Worm (Caenorhabditis elegans): ENCODE results near the gene fbxc-19.
"Not testable (repeated sequence)": the region's sequence is repeated elsewhere in the genome, so short reads cannot be mapped to it uniquely, and the experiment has no call there.

The fbxc-19 gene

DNA sequence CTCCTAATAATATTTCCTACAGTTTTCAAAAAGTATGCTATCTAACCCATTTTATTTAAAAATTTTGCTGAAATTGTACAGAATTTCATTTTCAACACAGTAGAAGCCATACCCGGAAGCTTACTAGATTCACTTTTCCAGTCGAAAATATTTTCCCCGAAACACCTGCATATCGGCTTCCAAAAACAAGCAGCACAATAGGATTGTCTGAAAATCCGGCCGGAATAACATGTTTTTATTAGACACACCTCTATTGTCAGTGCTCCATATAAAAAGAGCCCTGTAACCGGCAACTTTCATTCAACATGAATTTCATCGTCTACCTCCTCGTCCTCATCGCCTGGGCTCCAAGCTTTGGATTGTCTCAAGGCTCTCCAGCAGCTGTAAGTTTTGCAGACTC lies 32.2 kb downstream of the fbxc-19 start, which contains the start of gene C52E2.2:
Gene C52E2.2, plus strand, starts transcription at position 301 of the 400 bp plus-strand sequence.
- TF ChIP-seq duxl-1 (tag; optimal IDR thresholded peaks at IDR 0.05; ENCODE audit: poor library complexity) = no peak
- TF ChIP-seq daf-8 (GFP tag; IDR thresholded peaks at IDR 0.05) = no peak
- no peak for TF ChIP-seq hlh-30 (tag; optimal IDR thresholded peaks at IDR 0.05; ENCODE audit: insufficient read depth)
- TF ChIP-seq lin-1 (GFP tag; IDR thresholded peaks at IDR 0.05) = no peak
- TF ChIP-seq dmd-8 (GFP tag; IDR thresholded peaks at IDR 0.05) = no peak
- TF ChIP-seq ztf-11 (tag; optimal IDR thresholded peaks at IDR 0.05) = no peak
- TF ChIP-seq ces-1 (GFP tag; optimal IDR thresholded peaks at IDR 0.05) = no peak
- TF ChIP-seq vab-7 (GFP tag; IDR thresholded peaks at IDR 0.05) = no peak
- no peak for TF ChIP-seq mep-1 (tag; optimal IDR thresholded peaks at IDR 0.05)
- TF ChIP-seq Y48G9A.11 (GFP tag; IDR thresholded peaks at IDR 0.05) = no peak
- no peak for TF ChIP-seq attf-4 (tag; optimal IDR thresholded peaks at IDR 0.05)
- TF ChIP-seq lin-39 (tag; optimal IDR thresholded peaks at IDR 0.05) = no peak
- TF ChIP-seq Y5F2A.4 (GFP tag; optimal IDR thresholded peaks at IDR 0.05) = no peak
- no peak for TF ChIP-seq spr-1 (tag; optimal IDR thresholded peaks at IDR 0.05)
- TF ChIP-seq F37D6.2 (tag; optimal IDR thresholded peaks at IDR 0.05) = no peak

DNA sequence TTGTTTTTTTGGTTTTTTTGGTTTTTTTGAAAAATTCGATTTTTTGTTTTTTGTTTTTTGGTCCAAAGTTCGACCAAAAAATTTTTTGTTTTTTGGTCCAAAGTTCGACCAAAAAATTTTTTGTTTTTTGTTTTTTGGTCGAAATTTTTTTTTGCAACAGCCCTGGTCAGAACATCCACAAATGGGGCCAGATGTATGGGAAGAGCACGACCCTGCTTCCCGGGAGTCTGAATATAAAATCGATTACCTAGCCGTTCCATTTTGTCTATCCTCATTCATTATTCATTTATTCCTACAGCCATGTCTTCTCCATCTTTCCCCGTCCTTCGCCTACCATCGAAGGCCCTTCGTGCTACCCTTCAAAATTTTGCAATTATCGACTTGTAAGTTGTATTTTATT lies 33.8 kb downstream of the fbxc-19 start, which contains the start of gene fbxb-95:
Gene fbxb-95, plus strand, starts transcription at position 301 of the 400 bp plus-strand sequence.
- TF ChIP-seq Y5F2A.4 (GFP tag; optimal IDR thresholded peaks at IDR 0.05); T26A8.4 (GFP tag; IDR thresholded peaks at IDR 0.05); zip-2 (tag; optimal IDR thresholded peaks at IDR 0.05): not testable (repeated sequence)

DNA sequence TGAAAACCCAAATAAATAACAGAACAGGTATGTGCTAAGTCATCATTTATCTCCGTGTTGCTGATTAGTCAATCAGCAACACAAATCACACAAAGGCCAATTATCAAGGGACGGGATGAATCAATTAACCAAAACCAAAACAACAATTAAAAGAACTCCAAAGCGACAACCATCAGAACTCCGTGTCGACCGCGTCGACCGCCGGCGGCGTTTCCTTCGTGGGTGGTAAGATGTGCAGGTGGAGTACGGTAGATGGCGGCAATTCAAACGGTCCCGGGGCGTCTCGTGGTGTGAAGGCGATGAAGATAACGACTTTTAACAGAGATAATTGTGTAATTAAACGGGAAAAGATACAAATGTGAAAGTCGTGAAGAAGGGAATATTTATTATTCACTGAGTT lies 35.2 kb downstream of the fbxc-19 start:
- TF ChIP-seq set-16 (GFP tag; IDR thresholded peaks at IDR 0.05) (0 out of 2 replicates have a peak, but pooled peaks have one; percentile 12), tra-1 (GFP tag; IDR thresholded peaks at IDR 0.05) (peak; percentile 99)

DNA sequence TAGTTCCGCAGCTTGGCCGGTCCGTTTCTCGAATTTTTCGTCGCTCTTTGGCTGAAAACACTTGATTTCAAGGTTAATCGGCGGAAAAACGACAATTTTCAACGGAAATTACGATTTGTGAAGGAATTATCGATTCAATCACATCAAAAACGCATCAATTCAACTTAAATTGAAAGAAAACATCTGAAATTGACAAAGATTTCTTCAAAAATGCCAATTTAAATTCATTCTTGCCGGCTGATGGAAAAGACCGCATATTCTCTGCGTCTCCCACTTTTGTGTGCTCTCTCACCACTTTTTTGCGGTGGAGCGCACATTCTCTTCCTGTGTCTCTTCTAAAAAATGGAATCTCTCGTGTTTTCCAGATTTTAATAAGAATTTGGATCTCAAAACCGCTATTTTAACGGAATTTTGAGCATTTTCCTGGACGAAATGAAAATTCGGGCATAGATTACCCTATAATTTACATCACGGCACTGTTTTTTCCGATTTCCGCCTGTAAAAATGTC lies 41.1 kb downstream of the fbxc-19 start, which contains the start of gene C16C4.18:
Gene C16C4.18, minus strand, starts transcription at position 51 of the 509 bp plus-strand sequence.
- TF ChIP-seq nhr-41 (GFP tag; IDR thresholded peaks at IDR 0.05); tra-1 (GFP tag; IDR thresholded peaks at IDR 0.05); daf-19 (GFP tag; conservative IDR thresholded peaks at IDR 0.05): not testable (repeated sequence)

DNA sequence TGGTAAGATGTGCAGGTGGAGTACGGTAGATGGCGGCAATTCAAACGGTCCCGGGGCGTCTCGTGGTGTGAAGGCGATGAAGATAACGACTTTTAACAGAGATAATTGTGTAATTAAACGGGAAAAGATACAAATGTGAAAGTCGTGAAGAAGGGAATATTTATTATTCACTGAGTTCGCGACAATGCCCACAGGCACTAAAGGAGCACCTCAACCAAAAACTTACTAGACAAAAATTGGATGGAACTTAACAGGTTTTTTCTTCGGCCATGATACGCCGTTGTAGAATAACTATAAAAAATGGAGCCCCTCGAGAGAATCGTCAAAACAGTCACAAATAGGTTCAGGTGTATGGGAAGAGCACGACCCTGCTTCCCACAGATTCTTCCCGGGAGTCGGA lies 42.1 kb downstream of the fbxc-19 start, which contains the start of gene fbxb-98:
Gene fbxb-98, plus strand, starts transcription at position 301 of the 400 bp plus-strand sequence.
- TF ChIP-seq mxl-2 (GFP tag; conservative IDR thresholded peaks at IDR 0.05); lin-1 (GFP tag; IDR thresholded peaks at IDR 0.05); spr-1 (tag; optimal IDR thresholded peaks at IDR 0.05): not testable (repeated sequence)

DNA sequence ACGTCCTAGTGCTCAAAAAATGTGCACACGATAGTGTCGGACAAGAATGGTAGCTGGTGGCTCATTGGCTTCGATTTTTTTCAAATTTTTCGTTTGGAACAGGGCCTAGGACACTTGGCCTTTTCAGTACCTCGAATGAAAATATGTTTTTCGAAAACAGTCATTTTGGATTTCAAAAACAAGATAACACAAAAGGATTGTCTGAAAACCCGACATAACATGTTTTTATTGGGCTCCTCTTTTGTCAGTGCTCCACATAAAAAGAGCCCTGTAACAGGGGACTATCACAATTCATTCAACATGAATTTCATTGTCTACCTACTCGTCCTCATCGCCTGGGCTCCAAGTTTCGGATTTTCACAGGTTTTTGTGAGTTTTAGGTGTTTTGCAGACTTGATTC lies 44.0 kb downstream of the fbxc-19 start, which contains the start of gene C16C4.17:
Gene C16C4.17, plus strand, starts transcription at position 301 of the 400 bp plus-strand sequence.
- no peak for TF ChIP-seq mxl-3 (GFP tag; optimal IDR thresholded peaks at IDR 0.05)
- TF ChIP-seq pha-4 (GFP tag; IDR thresholded peaks at IDR 0.05) = no peak
- no peak for TF ChIP-seq pha-4 (tag; optimal IDR thresholded peaks at IDR 0.05)
- no peak for TF ChIP-seq aha-1 (tag)
- TF ChIP-seq lsy-2 (tag; optimal IDR thresholded peaks at IDR 0.05) = no peak
- no peak for TF ChIP-seq ZK337.2 (GFP tag; IDR thresholded peaks at IDR 0.05)
- no peak for TF ChIP-seq dpl-1 (GFP tag; optimal IDR thresholded peaks at IDR 0.05)
- no peak for TF ChIP-seq daf-12 (tag; optimal IDR thresholded peaks at IDR 0.05)
- no peak for TF ChIP-seq cey-2 (tag; optimal IDR thresholded peaks at IDR 0.05; ENCODE audit: borderline replicate concordance, insufficient read depth)
